Fruit fly (Drosophila melanogaster) whole organism, prepupa: Measurements from ENCODE around the gene puc.

Experiments used
- Blimp-1 ChIP-seq: fragments of 200-800 bp; sonication (Bioruptor generic); optimal IDR thresholded peaks from 3 replicates; lab custom pipeline; 2017; ENCODE audit warnings: missing biosample characterization, missing genetic modification characterization, mild to moderate bottlenecking, moderate library complexity, missing genetic modification reagents
- CG10631 ChIP-seq: fragments of 200-800 bp; sonication (Bioruptor generic); optimal IDR thresholded peaks from 2 replicates; lab custom pipeline; 2016; ENCODE audit warnings: missing biosample characterization, missing genetic modification characterization
- CG11294 ChIP-seq: fragments of 200-800 bp; sonication (Bioruptor generic); IDR thresholded peaks from 2 replicates; pipeline ENCODE4 v1.3.6; 2022; ENCODE audit warnings: missing biosample characterization, missing genetic modification characterization
- CG11762 ChIP-seq: fragments of 200-800 bp; sonication (Bioruptor generic); optimal IDR thresholded peaks from 3 replicates; lab custom pipeline; 2016; ENCODE audit warnings: missing biosample characterization, missing genetic modification characterization; ENCODE audit not compliant: insufficient read depth
- CG11902 ChIP-seq: fragments of 200-800 bp; sonication (Bioruptor generic); optimal IDR thresholded peaks from 3 replicates; lab custom pipeline; 2016; ENCODE audit warnings: missing biosample characterization, missing genetic modification characterization
- CG15336 ChIP-seq: fragments of 200-800 bp; sonication (Bioruptor generic); IDR thresholded peaks from 2 replicates; pipeline ENCODE4 v1.3.6; 2022; ENCODE audit warnings: missing biosample characterization, missing genetic modification characterization
- CG1621 ChIP-seq: fragments of 200-800 bp; sonication (Bioruptor generic); optimal IDR thresholded peaks from 3 replicates; lab custom pipeline; 2018; ENCODE audit warnings: missing biosample characterization, mild to moderate bottlenecking, missing genetic modification characterization
- CG3032 ChIP-seq: fragments of 200-800 bp; optimal IDR thresholded peaks from 2 replicates; lab custom pipeline; 2019; ENCODE audit warnings: missing biosample characterization, mild to moderate bottlenecking, missing genetic modification characterization, moderate library complexity
- CG31627 ChIP-seq: fragments of 200-800 bp; sonication (Bioruptor generic); optimal IDR thresholded peaks from 3 replicates; lab custom pipeline; 2016; ENCODE audit warnings: missing biosample characterization, missing genetic modification characterization
- CG32006 ChIP-seq: fragments of 200-800 bp; sonication (Bioruptor generic); optimal IDR thresholded peaks from 3 replicates; lab custom pipeline; 2017; ENCODE audit warnings: missing biosample characterization, mild to moderate bottlenecking, missing genetic modification characterization
- CG34406 ChIP-seq: fragments of 200-800 bp; sonication (Bioruptor generic); optimal IDR thresholded peaks from 3 replicates; lab custom pipeline; 2016; ENCODE audit warnings: missing biosample characterization, missing genetic modification characterization
- CG3919 ChIP-seq: fragments of 200-800 bp; sonication (Bioruptor generic); optimal IDR thresholded peaks from 3 replicates; lab custom pipeline; 2016; ENCODE audit warnings: missing biosample characterization, missing genetic modification characterization
- CG4318 ChIP-seq: fragments of 200-800 bp; sonication (Bioruptor generic); optimal IDR thresholded peaks from 3 replicates; lab custom pipeline; 2017; ENCODE audit warnings: missing biosample characterization, mild to moderate bottlenecking, missing genetic modification characterization
- CG6276 ChIP-seq: fragments of 200-800 bp; sonication (Bioruptor generic); optimal IDR thresholded peaks from 2 replicates; lab custom pipeline; 2017; ENCODE audit warnings: missing biosample characterization, mild to moderate bottlenecking, missing genetic modification characterization
- CG6808 ChIP-seq: fragments of 200-800 bp; sonication (Bioruptor generic); optimal IDR thresholded peaks from 3 replicates; lab custom pipeline; 2017; ENCODE audit warnings: missing biosample characterization, missing genetic modification characterization, mild to moderate bottlenecking, moderate library complexity, missing genetic modification reagents
- CG6854 ChIP-seq: fragments of 200-800 bp; sonication (Bioruptor generic); optimal IDR thresholded peaks from 2 replicates; lab custom pipeline; 2017; ENCODE audit warnings: missing biosample characterization, mild to moderate bottlenecking, missing genetic modification characterization
- CG8119 ChIP-seq: fragments of 200-800 bp; sonication (Bioruptor generic); IDR thresholded peaks from 3 replicates; pipeline ENCODE4 v1.3.6; 2022; ENCODE audit warnings: missing biosample characterization, missing genetic modification characterization
- CG8319 ChIP-seq: fragments of 200-800 bp; sonication (Bioruptor generic); optimal IDR thresholded peaks from 3 replicates; lab custom pipeline; 2016; ENCODE audit warnings: missing biosample characterization, missing genetic modification characterization
- CG9139 ChIP-seq: fragments of 200-800 bp; sonication (Bioruptor generic); optimal IDR thresholded peaks from 3 replicates; lab custom pipeline; 2017; ENCODE audit warnings: missing biosample characterization, mild to moderate bottlenecking, missing genetic modification characterization
- Eip78C ChIP-seq: fragments of 200-800 bp; sonication (Bioruptor generic); peaks from one replicate; lab custom pipeline; 2016; ENCODE audit warnings: missing biosample characterization, missing genetic modification characterization
- Ets21C ChIP-seq: fragments of 200-800 bp; sonication (Bioruptor generic); optimal IDR thresholded peaks from 3 replicates; lab custom pipeline; 2016; ENCODE audit warnings: missing biosample characterization, missing genetic modification characterization
- Gug ChIP-seq: fragments of 200-800 bp; sonication (Bioruptor generic); IDR thresholded peaks from 2 replicates; pipeline ENCODE4 v1.3.6; 2022; ENCODE audit warnings: missing biosample characterization, missing genetic modification characterization
- Hr39 ChIP-seq: fragments of 200-800 bp; sonication (Bioruptor generic); optimal IDR thresholded peaks from 2 replicates; lab custom pipeline; 2016; ENCODE audit warnings: missing biosample characterization, missing genetic modification characterization
- Hr4 ChIP-seq: fragments of 200-800 bp; sonication (Bioruptor generic); optimal IDR thresholded peaks from 3 replicates; lab custom pipeline; 2016; ENCODE audit warnings: missing biosample characterization, missing genetic modification characterization
- OdsH ChIP-seq: fragments of 200-800 bp; sonication (Bioruptor generic); optimal IDR thresholded peaks from 3 replicates; lab custom pipeline; 2016; ENCODE audit warnings: missing biosample characterization, missing genetic modification characterization
- Smox ChIP-seq: fragments of 200-800 bp; sonication (Bioruptor generic); optimal IDR thresholded peaks from 3 replicates; lab custom pipeline; 2016; ENCODE audit warnings: missing biosample characterization, missing genetic modification characterization
- Sox102F ChIP-seq: fragments of 200-800 bp; sonication (Bioruptor generic); optimal IDR thresholded peaks from 2 replicates; lab custom pipeline; 2016; ENCODE audit warnings: missing biosample characterization, mild to moderate bottlenecking, missing genetic modification characterization
- Sox15 ChIP-seq: fragments of 200-800 bp; sonication (Bioruptor generic); optimal IDR thresholded peaks from 3 replicates; lab custom pipeline; 2016; ENCODE audit warnings: missing biosample characterization, missing genetic modification characterization
- acj6 ChIP-seq: fragments of 200-800 bp; sonication (Bioruptor generic); optimal IDR thresholded peaks from 3 replicates; lab custom pipeline; 2016; ENCODE audit warnings: missing biosample characterization, missing genetic modification characterization
- cyc ChIP-seq: fragments of 200-800 bp; sonication (Bioruptor generic); optimal IDR thresholded peaks from 3 replicates; lab custom pipeline; 2016; ENCODE audit warnings: missing biosample characterization, missing genetic modification characterization
- dac ChIP-seq: fragments of 200-800 bp; sonication (Bioruptor generic); optimal IDR thresholded peaks from 2 replicates; lab custom pipeline; 2017; ENCODE audit warnings: missing biosample characterization, mild to moderate bottlenecking, missing genetic modification characterization
- dsx ChIP-seq: fragments of 200-800 bp; optimal IDR thresholded peaks from 3 replicates; lab custom pipeline; 2019; ENCODE audit warnings: missing biosample characterization, mild to moderate bottlenecking, missing genetic modification characterization, moderate library complexity; ENCODE audit not compliant: poor library complexity, severe bottlenecking
- eg ChIP-seq: fragments of 200-800 bp; sonication (Bioruptor generic); IDR thresholded peaks from 3 replicates; pipeline ENCODE4 v1.3.6; 2022; ENCODE audit warnings: missing biosample characterization, missing genetic modification characterization
- esn ChIP-seq: fragments of 200-800 bp; sonication (Bioruptor generic); optimal IDR thresholded peaks from 2 replicates; lab custom pipeline; 2016; ENCODE audit warnings: missing biosample characterization, mild to moderate bottlenecking, missing genetic modification characterization, moderate library complexity
- fd59A ChIP-seq: fragments of 200-800 bp; sonication (Bioruptor generic); optimal IDR thresholded peaks from 2 replicates; lab custom pipeline; 2017; ENCODE audit warnings: missing biosample characterization, mild to moderate bottlenecking, missing genetic modification characterization, missing genetic modification reagents
- fd85E ChIP-seq: fragments of 200-800 bp; sonication (Bioruptor generic); optimal IDR thresholded peaks from 3 replicates; lab custom pipeline; 2016; ENCODE audit warnings: missing biosample characterization, missing genetic modification characterization
- fkh ChIP-seq: fragments of 200-800 bp; sonication (Bioruptor generic); optimal IDR thresholded peaks from 3 replicates; lab custom pipeline; 2017; ENCODE audit warnings: missing biosample characterization, mild to moderate bottlenecking, missing genetic modification characterization, moderate library complexity
- lz ChIP-seq: fragments of 200-800 bp; sonication (Bioruptor generic); optimal IDR thresholded peaks from 3 replicates; lab custom pipeline; 2016; ENCODE audit warnings: missing biosample characterization, missing genetic modification characterization
- net ChIP-seq: fragments of 200-800 bp; sonication (Bioruptor generic); optimal IDR thresholded peaks from 3 replicates; lab custom pipeline; 2016; ENCODE audit warnings: missing biosample characterization, missing genetic modification characterization
- svp ChIP-seq: fragments of 200-800 bp; sonication (Bioruptor generic); peaks from one replicate; lab custom pipeline; 2016; ENCODE audit warnings: missing biosample characterization, missing genetic modification characterization
- topi ChIP-seq: fragments of 200-800 bp; sonication (Bioruptor generic); optimal IDR thresholded peaks from 3 replicates; lab custom pipeline; 2016; ENCODE audit warnings: missing biosample characterization, missing genetic modification characterization
- vri ChIP-seq: fragments of 200-800 bp; sonication (Bioruptor generic); optimal IDR thresholded peaks from 3 replicates; lab custom pipeline; 2016; ENCODE audit warnings: missing biosample characterization, mild to moderate bottlenecking, missing genetic modification characterization

Gene puc

dm6 chr3R:8119457-8120337 lies 14.6 kb downstream of the puc start (continued):
- TF ChIP-seq Gug (GFP tag; lab: Robert Waterston, UW) = no peak
- TF ChIP-seq cyc (GFP tag; lab: Kevin White, UChicago) = peak; percentile 68
- TF ChIP-seq Blimp-1 (GFP tag; lab: Kevin White, UChicago) = peak; percentile 67
- TF ChIP-seq OdsH (GFP tag; lab: Kevin White, UChicago) = peak; percentile 63
- no peak for TF ChIP-seq fd59A
- TF ChIP-seq Eip78C (GFP tag; lab: Kevin White, UChicago) = peak; percentile 97
- peak; percentile 71 for TF ChIP-seq CG15336 (GFP tag; lab: Robert Waterston, UW)
- TF ChIP-seq acj6 (GFP tag; lab: Kevin White, UChicago) = peak; percentile 80
- peak; percentile 6 for TF ChIP-seq CG9139 (GFP tag; lab: Kevin White, UChicago)
- peak; percentile 79 for TF ChIP-seq CG3919 (GFP tag; lab: Kevin White, UChicago)

DNA sequence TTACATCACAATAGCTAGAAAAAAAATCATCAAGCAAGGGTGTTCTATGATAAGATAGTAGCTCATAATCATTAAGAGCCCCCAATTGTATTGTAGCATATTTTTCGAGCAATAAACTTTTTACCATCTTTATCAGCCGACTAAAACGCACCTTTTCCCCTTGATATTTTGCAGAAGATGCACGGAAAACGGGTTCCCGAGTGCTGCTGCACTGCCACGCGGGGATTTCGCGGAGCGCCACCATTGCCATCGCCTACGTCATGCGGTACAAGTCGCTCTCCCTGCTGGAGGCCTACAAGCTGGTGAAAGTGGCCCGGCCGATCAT lies 15.2 kb downstream of the puc start:
- TF ChIP-seq CG11762 (GFP tag; lab: Kevin White, UChicago) (peak; percentile 52), fd85E (GFP tag; lab: Kevin White, UChicago) (no peak), CG32006 (GFP tag; lab: Kevin White, UChicago) (peak; percentile 34), CG11902 (GFP tag; lab: Kevin White, UChicago) (peak; percentile 25), CG4318 (no peak), Hr4 (GFP tag; lab: Kevin White, UChicago) (peak; percentile 31), dsx (no peak), net (GFP tag; lab: Kevin White, UChicago) (peak; percentile 7), CG3919 (GFP tag; lab: Kevin White, UChicago) (peak; percentile 51), cyc (GFP tag; lab: Kevin White, UChicago) (peak; percentile 22), vri (GFP tag; lab: Kevin White, UChicago) (no peak), fkh (GFP tag; lab: Kevin White, UChicago) (no peak), CG6808 (GFP tag; lab: Kevin White, UChicago) (no peak), Sox102F (no peak), CG3032 (tag; lab: Kevin White, UChicago) (peak; percentile 11), Sox15 (GFP tag; lab: Kevin White, UChicago) (no peak), CG6276 (no peak), CG11294 (GFP tag; lab: Robert Waterston, UW) (no peak), CG8319 (peak; percentile 41), CG8119 (GFP tag; lab: Robert Waterston, UW) (no peak; the same call in 2 of the 3 replicates), CG6854 (no peak), OdsH (GFP tag; lab: Kevin White, UChicago) (peak; percentile 73), topi (GFP tag; lab: Kevin White, UChicago) (no peak), esn (GFP tag; lab: Kevin White, UChicago) (no peak), CG1621 (no peak), lz (GFP tag; lab: Kevin White, UChicago) (no peak), CG9139 (GFP tag; lab: Kevin White, UChicago) (no peak), dac (GFP tag; lab: Kevin White, UChicago) (no peak), CG10631 (GFP tag; lab: Kevin White, UChicago) (peak; percentile 21), svp (no peak), Ets21C (GFP tag; lab: Kevin White, UChicago) (no peak), CG34406 (GFP tag; lab: Kevin White, UChicago) (no peak), eg (GFP tag; lab: Robert Waterston, UW) (no peak; the same call in 2 of the 3 replicates), CG31627 (peak; percentile 31), Hr39 (GFP tag; lab: Kevin White, UChicago) (no peak), Smox (GFP tag; lab: Kevin White, UChicago) (no peak), Blimp-1 (GFP tag; lab: Kevin White, UChicago) (no peak), Eip78C (GFP tag; lab: Kevin White, UChicago) (peak; percentile 86)
